Fruit fly (Drosophila melanogaster) whole organism, embryonic: ENCODE results near the gene Nagk.

Experiments
- B-H2 ChIP-seq: fragments of 200-800 bp; sonication (Bioruptor generic); optimal IDR thresholded peaks from 2 replicates; lab custom pipeline; 2018; ENCODE audit warnings: missing biosample characterization, mild to moderate bottlenecking, missing genetic modification characterization
- Bgb ChIP-seq: fragments of 200-800 bp; sonication (Bioruptor generic); IDR thresholded peaks from 2 replicates; pipeline ENCODE4 v1.3.6; 2022; ENCODE audit warnings: missing biosample characterization, missing genetic modification characterization; ENCODE audit not compliant: partially characterized antibody
- CG10209 ChIP-seq: fragments of 200-800 bp; sonication (Bioruptor generic); optimal IDR thresholded peaks from 3 replicates; lab custom pipeline; 2017; ENCODE audit warnings: missing biosample characterization, mild to moderate bottlenecking, missing genetic modification characterization, missing genetic modification reagents
- CG12236 ChIP-seq: fragments of 200-800 bp; sonication (Bioruptor generic); optimal IDR thresholded peaks from 2 replicates; lab custom pipeline; 2016; ENCODE audit warnings: missing biosample characterization, missing genetic modification characterization
- CG12942 ChIP-seq: fragments of 200-800 bp; sonication (Bioruptor generic); optimal IDR thresholded peaks from 3 replicates; lab custom pipeline; 2016; ENCODE audit warnings: missing biosample characterization, missing genetic modification characterization
- CG13287 ChIP-seq: fragments of 200-800 bp; sonication (Bioruptor generic); IDR thresholded peaks from 2 replicates; pipeline ENCODE4 v1.3.6; 2022; ENCODE audit warnings: missing biosample characterization, missing genetic modification characterization; ENCODE audit not compliant: partially characterized antibody
- CG13624 ChIP-seq: fragments of 200-800 bp; sonication (Bioruptor generic); optimal IDR thresholded peaks from 2 replicates; lab custom pipeline; 2016; ENCODE audit warnings: missing biosample characterization, missing genetic modification characterization
- CG14441 ChIP-seq: fragments of 200-800 bp; sonication (Bioruptor generic); IDR thresholded peaks from 2 replicates; pipeline ENCODE4 v1.3.6; 2022; ENCODE audit warnings: missing biosample characterization, missing genetic modification characterization
- CG15514 ChIP-seq: fragments of 200-800 bp; sonication (Bioruptor generic); optimal IDR thresholded peaks from 3 replicates; lab custom pipeline; 2017; ENCODE audit warnings: missing biosample characterization, missing genetic modification characterization, mild to moderate bottlenecking, moderate library complexity, missing genetic modification reagents
- CG1602 ChIP-seq: fragments of 200-800 bp; sonication (Bioruptor generic); optimal IDR thresholded peaks from 3 replicates; lab custom pipeline; 2016; ENCODE audit warnings: missing biosample characterization, missing genetic modification characterization
- CG1603 ChIP-seq: fragments of 200-800 bp; sonication (Bioruptor generic); optimal IDR thresholded peaks from 2 replicates; lab custom pipeline; 2019; ENCODE audit warnings: missing biosample characterization, mild to moderate bottlenecking, missing genetic modification characterization, moderate library complexity
- CG16813 ChIP-seq: fragments of 200-800 bp; sonication (Bioruptor generic); IDR thresholded peaks from 3 replicates; pipeline ENCODE4 v1.3.6; 2022; ENCODE audit warnings: missing biosample characterization, missing genetic modification characterization; ENCODE audit not compliant: partially characterized antibody
- CG17186 ChIP-seq: fragments of 200-800 bp; sonication (Bioruptor generic); optimal IDR thresholded peaks from 3 replicates; lab custom pipeline; 2017; ENCODE audit warnings: missing biosample characterization, missing genetic modification reagents, missing genetic modification characterization
- CG17359 ChIP-seq: fragments of 200-800 bp; sonication (Bioruptor generic); optimal IDR thresholded peaks from 3 replicates; lab custom pipeline; 2018; ENCODE audit warnings: missing biosample characterization, mild to moderate bottlenecking, missing genetic modification characterization, moderate library complexity
- CG3995 ChIP-seq: fragments of 200-800 bp; sonication (Bioruptor generic); optimal IDR thresholded peaks from 3 replicates; lab custom pipeline; 2016; ENCODE audit warnings: missing biosample characterization, missing genetic modification characterization
- CG4730 ChIP-seq: fragments of 200-800 bp; sonication (Bioruptor generic); IDR thresholded peaks from 2 replicates; pipeline ENCODE4 v1.3.6; 2022; ENCODE audit warnings: missing biosample characterization, missing genetic modification characterization
- CG7963 ChIP-seq: fragments of 200-800 bp; sonication (Bioruptor generic); IDR thresholded peaks from 3 replicates; pipeline ENCODE4 v1.3.6; 2022; ENCODE audit warnings: missing biosample characterization, missing genetic modification characterization; ENCODE audit not compliant: partially characterized antibody
- CG9609 ChIP-seq: fragments of 200-800 bp; sonication (Bioruptor generic); optimal IDR thresholded peaks from 3 replicates; lab custom pipeline; 2016; ENCODE audit warnings: missing biosample characterization, missing genetic modification characterization
- Dll ChIP-seq: fragments of 200-800 bp; sonication (Bioruptor generic); IDR thresholded peaks from 4 replicates; pipeline ENCODE4 v1.3.6; 2022; ENCODE audit warnings: missing biosample characterization, missing genetic modification characterization; ENCODE audit not compliant: partially characterized antibody
- Doc3 ChIP-seq: fragments of 200-800 bp; sonication (Bioruptor generic); IDR thresholded peaks from 3 replicates; pipeline ENCODE4 v1.3.6; 2022; ENCODE audit warnings: missing biosample characterization, missing genetic modification characterization; ENCODE audit not compliant: partially characterized antibody
- Dp ChIP-seq: fragments of 200-800 bp; sonication (Bioruptor generic); optimal IDR thresholded peaks from 2 replicates; lab custom pipeline; 2018; ENCODE audit warnings: missing biosample characterization, mild to moderate bottlenecking, missing genetic modification characterization, moderate library complexity
- Eip74EF ChIP-seq, 2 experiments: fragments of 200-800 bp in 1 of 2; fragments of >200 bp in 1 of 2; sonication (Bioruptor generic) in 1 of 2; optimal IDR thresholded peaks; 2 replicates each; lab custom pipeline; 2017 to 2019; ENCODE audit warnings: missing biosample characterization in 2 of 2, missing genetic modification characterization in 2 of 2, mild to moderate bottlenecking in 1 of 2, moderate library complexity in 1 of 2
- Fer2 ChIP-seq: fragments of 200-800 bp; sonication (Bioruptor generic); optimal IDR thresholded peaks from 2 replicates; lab custom pipeline; 2018; ENCODE audit warnings: missing biosample characterization, mild to moderate bottlenecking, missing genetic modification characterization, moderate library complexity
- H2.0 ChIP-seq: fragments of 200-800 bp; sonication (Bioruptor generic); IDR thresholded peaks from 2 replicates; pipeline ENCODE4 v1.3.6; 2022; ENCODE audit warnings: missing biosample characterization, missing genetic modification characterization
- HmgZ ChIP-seq: fragments of 200-800 bp; sonication (Bioruptor generic); optimal IDR thresholded peaks from 2 replicates; lab custom pipeline; 2018; ENCODE audit warnings: missing biosample characterization, mild to moderate bottlenecking, missing genetic modification characterization
- Mes4 ChIP-seq: fragments of 200-800 bp; sonication (Bioruptor generic); optimal IDR thresholded peaks from 2 replicates; lab custom pipeline; 2016; ENCODE audit warnings: missing biosample characterization, missing genetic modification characterization
- Myb ChIP-seq: fragments of 200-800 bp; sonication (Bioruptor generic); optimal IDR thresholded peaks from 2 replicates; lab custom pipeline; 2016; ENCODE audit warnings: missing biosample characterization, missing genetic modification characterization
- NC2α ChIP-seq: fragments of 200-800 bp; sonication (Bioruptor generic); optimal IDR thresholded peaks from 2 replicates; lab custom pipeline; 2016; ENCODE audit warnings: missing biosample characterization, missing genetic modification characterization
- Opbp ChIP-seq: fragments of 200-800 bp; sonication (Bioruptor generic); IDR thresholded peaks from 3 replicates; pipeline ENCODE4 v1.3.6; 2022; ENCODE audit warnings: missing biosample characterization, missing genetic modification characterization; ENCODE audit not compliant: partially characterized antibody
- Scr ChIP-seq: fragments of 200-800 bp; sonication (Bioruptor generic); IDR thresholded peaks from 2 replicates; pipeline ENCODE4 v1.3.6; 2022; ENCODE audit warnings: missing biosample characterization, missing genetic modification characterization; ENCODE audit not compliant: partially characterized antibody
- Taf1 ChIP-seq: fragments of 200-800 bp; sonication (Bioruptor generic); IDR thresholded peaks from 2 replicates; pipeline ENCODE4 v1.3.6; 2022; ENCODE audit warnings: missing biosample characterization, missing genetic modification characterization
- Xrp1 ChIP-seq: fragments of 200-800 bp; sonication (Bioruptor generic); IDR thresholded peaks from 2 replicates; pipeline ENCODE4 v1.3.6; 2022; ENCODE audit warnings: missing biosample characterization, missing genetic modification characterization
- amos ChIP-seq: fragments of 200-800 bp; sonication (Bioruptor generic); IDR thresholded peaks from 2 replicates; pipeline ENCODE4 v1.3.6; 2022; ENCODE audit warnings: missing biosample characterization, missing genetic modification characterization; ENCODE audit not compliant: partially characterized antibody
- bowl ChIP-seq: fragments of 200-800 bp; sonication (Bioruptor generic); IDR thresholded peaks from 2 replicates; pipeline ENCODE4 v1.3.6; 2022; ENCODE audit warnings: missing biosample characterization, missing genetic modification characterization
- croc ChIP-seq: fragments of 200-800 bp; sonication (Bioruptor generic); conservative IDR thresholded peaks from 3 replicates; pipeline ENCODE4 v1.3.6; 2022; ENCODE audit warnings: missing biosample characterization, missing genetic modification characterization
- disco-r ChIP-seq: fragments of 200-800 bp; sonication (Bioruptor generic); optimal IDR thresholded peaks from 2 replicates; lab custom pipeline; 2016; ENCODE audit warnings: missing biosample characterization, missing genetic modification characterization
- dm ChIP-seq: fragments of 200-800 bp; sonication (Bioruptor generic); optimal IDR thresholded peaks from 3 replicates; lab custom pipeline; 2016; ENCODE audit warnings: missing biosample characterization, missing genetic modification characterization
- ems ChIP-seq: fragments of 200-800 bp; sonication (Bioruptor generic); optimal IDR thresholded peaks from 3 replicates; lab custom pipeline; 2016; ENCODE audit warnings: missing biosample characterization, missing genetic modification characterization
- en ChIP-seq: fragments of 200-800 bp; sonication (Bioruptor generic); optimal IDR thresholded peaks from 2 replicates; lab custom pipeline; 2016; ENCODE audit warnings: missing biosample characterization, missing genetic modification characterization
- knrl ChIP-seq: fragments of 200-800 bp; sonication (Bioruptor generic); IDR thresholded peaks from 3 replicates; pipeline ENCODE4 v1.3.6; 2022; ENCODE audit warnings: missing biosample characterization, missing genetic modification characterization; ENCODE audit not compliant: partially characterized antibody
- lilli ChIP-seq: fragments of 200-800 bp; sonication (Bioruptor generic); optimal IDR thresholded peaks from 3 replicates; lab custom pipeline; 2016; ENCODE audit warnings: missing biosample characterization, missing genetic modification characterization
- mld ChIP-seq: fragments of 200-800 bp; sonication (Bioruptor generic); IDR thresholded peaks from 3 replicates; pipeline ENCODE4 v1.3.6; 2022; ENCODE audit warnings: missing biosample characterization, missing genetic modification characterization; ENCODE audit not compliant: partially characterized antibody
- nerfin-2 ChIP-seq: fragments of 200-800 bp; sonication (Bioruptor generic); IDR thresholded peaks from 2 replicates; pipeline ENCODE4 v1.3.6; 2022; ENCODE audit warnings: missing biosample characterization, missing genetic modification characterization; ENCODE audit not compliant: partially characterized antibody
- pita ChIP-seq: fragments of 200-800 bp; sonication (Bioruptor generic); optimal IDR thresholded peaks from 2 replicates; lab custom pipeline; 2017; ENCODE audit warnings: missing biosample characterization, mild to moderate bottlenecking, missing genetic modification characterization
- sna ChIP-seq: fragments of 200-800 bp; sonication (Bioruptor generic); IDR thresholded peaks from 2 replicates; pipeline ENCODE4 v1.3.6; 2022; ENCODE audit warnings: missing biosample characterization, missing genetic modification characterization; ENCODE audit not compliant: partially characterized antibody
- tx ChIP-seq: fragments of 200-800 bp; sonication (Bioruptor generic); optimal IDR thresholded peaks from 2 replicates; lab custom pipeline; 2016; ENCODE audit warnings: missing biosample characterization, missing genetic modification characterization
- unc-4 ChIP-seq: fragments of 200-800 bp; sonication (Bioruptor generic); IDR thresholded peaks from 2 replicates; pipeline ENCODE4 v1.3.6; 2022; ENCODE audit warnings: missing biosample characterization, missing genetic modification characterization; ENCODE audit not compliant: partially characterized antibody
- vnd ChIP-seq: fragments of 200-800 bp; sonication (Bioruptor generic); IDR thresholded peaks from 3 replicates; pipeline ENCODE4 v1.3.6; 2022; ENCODE audit warnings: missing biosample characterization, missing genetic modification characterization; ENCODE audit not compliant: partially characterized antibody
- zen2 ChIP-seq: fragments of 200-800 bp; sonication (Bioruptor generic); IDR thresholded peaks from 3 replicates; pipeline ENCODE4 v1.3.6; 2022; ENCODE audit warnings: missing biosample characterization, missing genetic modification characterization; ENCODE audit not compliant: partially characterized antibody

The Nagk gene

DNA sequence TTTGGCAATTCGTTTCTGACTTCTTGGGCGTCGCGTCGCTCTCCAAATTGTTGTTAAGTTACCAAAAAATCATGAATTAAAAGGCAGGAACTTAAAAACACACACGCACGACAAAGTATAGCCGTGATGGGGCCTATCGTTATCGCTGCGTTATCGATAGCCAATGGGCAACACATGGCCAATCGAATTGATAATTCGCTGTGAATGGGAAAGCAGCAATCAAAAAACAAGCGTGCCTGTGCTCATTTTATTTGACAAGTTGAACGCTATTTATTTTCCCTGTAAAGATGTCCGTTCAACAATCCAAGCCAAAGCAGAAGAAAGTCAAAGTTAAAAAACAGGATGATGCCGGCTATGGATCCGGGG is 2.9 kb upstream of the Nagk start, which contains the start of the genes Surf4 and CG31301 (continued):
- TF ChIP-seq tx (GFP tag; lab: Kevin White, UChicago): no peak
- peak; percentile 66 for TF ChIP-seq CG16813 (GFP tag; lab: Robert Waterston, UW)
- TF ChIP-seq dm (GFP tag; lab: Kevin White, UChicago): peak; percentile 91
- TF ChIP-seq CG15514 (GFP tag; lab: Kevin White, UChicago): peak; percentile 27
- no peak for TF ChIP-seq CG10209 (GFP tag; lab: Kevin White, UChicago)
- TF ChIP-seq sna (GFP tag; lab: Robert Waterston, UW): peak; percentile 40; the same call in 1 of the 2 replicates
- peak; percentile 66 for TF ChIP-seq CG1603
- TF ChIP-seq Mes4 (GFP tag; lab: Kevin White, UChicago): no peak
- no peak for TF ChIP-seq bowl (GFP tag; lab: Robert Waterston, UW)
- TF ChIP-seq Opbp (GFP tag; lab: Robert Waterston, UW): peak; percentile 87; the same call in 2 of the 3 replicates
- no peak for TF ChIP-seq CG12942 (GFP tag; lab: Kevin White, UChicago)
- TF ChIP-seq lilli (GFP tag; lab: Kevin White, UChicago): peak; percentile 5
- TF ChIP-seq CG17359: peak; percentile 6
- peak; percentile 53; the same call in 2 of the 3 replicates for TF ChIP-seq Doc3 (GFP tag; lab: Robert Waterston, UW)
- TF ChIP-seq CG17186 (GFP tag; lab: Kevin White, UChicago): peak; percentile 17
- peak; percentile 61; the same call in 3 of the 4 replicates for TF ChIP-seq Dll
- TF ChIP-seq nerfin-2 (GFP tag; lab: Robert Waterston, UW): peak; percentile 77
- no peak for TF ChIP-seq NC2α (GFP tag; lab: Kevin White, UChicago)
- TF ChIP-seq CG14441: no peak
- TF ChIP-seq CG7963 (GFP tag; lab: Robert Waterston, UW): peak; percentile 76
- TF ChIP-seq CG13287 (GFP tag; lab: Robert Waterston, UW): peak; percentile 71
- no peak for TF ChIP-seq CG9609
- TF ChIP-seq CG4730 (GFP tag; lab: Robert Waterston, UW): no peak
- no peak for TF ChIP-seq pita (GFP tag; lab: Kevin White, UChicago)
- peak; percentile 68; the same call in 1 of the 2 replicates for TF ChIP-seq Scr
- peak; percentile 77 for TF ChIP-seq zen2 (GFP tag; lab: Robert Waterston, UW)
- TF ChIP-seq CG1602: no peak
- TF ChIP-seq CG12236: no peak
- TF ChIP-seq croc (GFP tag; lab: Robert Waterston, UW): no peak
- TF ChIP-seq knrl (GFP tag; lab: Robert Waterston, UW): peak; percentile 51; the same call in 2 of the 3 replicates
- TF ChIP-seq en: no peak
- no peak for TF ChIP-seq H2.0
- TF ChIP-seq Fer2: no peak
- peak; percentile 35 for TF ChIP-seq Dp (GFP tag; lab: Kevin White, UChicago)
- TF ChIP-seq Xrp1 (GFP tag; lab: Robert Waterston, UW): no peak
- TF ChIP-seq HmgZ (tag; lab: Kevin White, UChicago): peak; percentile 2
- peak; percentile 59 for TF ChIP-seq unc-4 (GFP tag; lab: Robert Waterston, UW)
- peak; percentile 50 for TF ChIP-seq CG3995 (GFP tag; lab: Kevin White, UChicago)
- peak; percentile 13 for TF ChIP-seq CG13624
- TF ChIP-seq Bgb (GFP tag; lab: Robert Waterston, UW): peak; percentile 76
- peak; percentile 18 for TF ChIP-seq Myb (GFP tag; lab: Kevin White, UChicago)
- peak; percentile 74 for TF ChIP-seq amos (GFP tag; lab: Robert Waterston, UW)
- peak; percentile 72; the same call in 1 of the 3 replicates for TF ChIP-seq mld (GFP tag; lab: Robert Waterston, UW)
- TF ChIP-seq disco-r (GFP tag; lab: Kevin White, UChicago): no peak
- TF ChIP-seq Taf1 (GFP tag; lab: Robert Waterston, UW): no peak
- TF ChIP-seq Eip74EF (GFP tag; optimal IDR thresholded peaks at IDR 0.05; lab: Kevin White, UChicago): no peak
- TF ChIP-seq vnd: peak; percentile 57; the same call in 2 of the 3 replicates
- peak; percentile 10 for TF ChIP-seq B-H2
- TF ChIP-seq ems (GFP tag; lab: Kevin White, UChicago): no peak
